Worm (Caenorhabditis elegans) whole organism, L3 larva: ENCODE data around the gene F10B5.3.

Source experiments
- R02D3.7 ChIP-seq: fragments of 150-350 bp; optimal IDR thresholded peaks from 2 replicates; lab custom pipeline; 2014; ENCODE audit warnings: missing biosample characterization, missing genetic modification characterization
- aly-2 ChIP-seq: fragments of 150-350 bp; optimal IDR thresholded peaks from 2 replicates; lab custom pipeline; 2014; ENCODE audit warnings: missing biosample characterization, missing genetic modification characterization
- ama-1 ChIP-seq: fragments of 150-350 bp; optimal IDR thresholded peaks from 2 replicates; lab custom pipeline; 2018
- ceh-16 ChIP-seq: sonication (generic microtip); optimal IDR thresholded peaks from 2 replicates; lab custom pipeline; 2017; ENCODE audit warnings: missing biosample characterization, missing genetic modification characterization
- ceh-28 ChIP-seq: fragments of 150-350 bp; optimal IDR thresholded peaks from 2 replicates; lab custom pipeline; 2014; ENCODE audit warnings: missing biosample characterization, missing genetic modification reagents, missing genetic modification characterization
- ceh-82 ChIP-seq: fragments of 150-350 bp; optimal IDR thresholded peaks from 2 replicates; lab custom pipeline; 2014; ENCODE audit warnings: missing biosample characterization, missing genetic modification characterization
- ceh-9 ChIP-seq: sonication (generic microtip); optimal IDR thresholded peaks from 2 replicates; lab custom pipeline; 2018; ENCODE audit warnings: missing biosample characterization, missing genetic modification characterization
- daf-12 ChIP-seq: fragments of 150-350 bp; optimal IDR thresholded peaks from 2 replicates; lab custom pipeline; 2014; ENCODE audit warnings: missing biosample characterization, missing genetic modification reagents, missing genetic modification characterization
- egl-5 ChIP-seq: fragments of 150-350 bp; optimal IDR thresholded peaks from 2 replicates; lab custom pipeline; 2017; ENCODE audit warnings: missing biosample characterization, missing genetic modification reagents, missing genetic modification characterization, inconsistent platforms
- elt-1 ChIP-seq: fragments of 150-350 bp; optimal IDR thresholded peaks from 2 replicates; lab custom pipeline; 2014; ENCODE audit warnings: missing biosample characterization, missing genetic modification characterization
- elt-3 ChIP-seq, 3 experiments: fragments of 150-350 bp in 1 of 3; sonication (generic microtip) in 2 of 3; optimal IDR thresholded peaks; 2 replicates in 2 of 3; 4 replicates in 1 of 3; lab custom pipeline; 2014 to 2017; ENCODE audit warnings: missing biosample characterization in 3 of 3, missing genetic modification characterization in 3 of 3
- fkh-10 ChIP-seq: sonication (generic microtip); optimal IDR thresholded peaks from 2 replicates; lab custom pipeline; 2017; ENCODE audit warnings: missing biosample characterization, missing genetic modification reagents, missing genetic modification characterization
- fkh-2 ChIP-seq: fragments of 150-350 bp; optimal IDR thresholded peaks from 2 replicates; lab custom pipeline; 2014; ENCODE audit warnings: missing biosample characterization, missing genetic modification reagents, missing genetic modification characterization
- fos-1 ChIP-seq: fragments of 150-350 bp; optimal IDR thresholded peaks from 2 replicates; lab custom pipeline; 2014; ENCODE audit warnings: missing biosample characterization, missing genetic modification characterization
- jun-1 ChIP-seq: fragments of 150-350 bp; optimal IDR thresholded peaks from 2 replicates; lab custom pipeline; 2014; ENCODE audit warnings: missing biosample characterization, missing genetic modification reagents, missing genetic modification characterization
- lin-15B ChIP-seq: fragments of 150-350 bp; optimal IDR thresholded peaks from 2 replicates; lab custom pipeline; 2014; ENCODE audit warnings: missing biosample characterization, missing genetic modification characterization
- lin-39 ChIP-seq: fragments of 150-350 bp; optimal IDR thresholded peaks from 2 replicates; lab custom pipeline; 2018; ENCODE audit warnings: missing biosample characterization, missing genetic modification reagents, missing genetic modification characterization
- lsy-12 ChIP-seq: sonication (generic microtip); optimal IDR thresholded peaks from 2 replicates; lab custom pipeline; 2016; ENCODE audit warnings: mild to moderate bottlenecking, missing genetic modification characterization, missing compliant biosample characterization
- mdl-1 ChIP-seq: fragments of 150-350 bp; optimal IDR thresholded peaks from 2 replicates; lab custom pipeline; 2014; ENCODE audit warnings: missing biosample characterization, missing genetic modification characterization
- nfya-1 ChIP-seq: sonication (generic microtip); optimal IDR thresholded peaks from 2 replicates; lab custom pipeline; 2017; ENCODE audit warnings: missing genetic modification characterization, mild to moderate bottlenecking, missing compliant biosample characterization, antibody characterized with exemption, moderate library complexity; ENCODE audit not compliant: insufficient read depth
- nhr-11 ChIP-seq: fragments of 150-350 bp; optimal IDR thresholded peaks from 2 replicates; lab custom pipeline; 2014; ENCODE audit warnings: missing biosample characterization, missing genetic modification characterization
- nhr-12 ChIP-seq: fragments of 150-350 bp; optimal IDR thresholded peaks from 2 replicates; lab custom pipeline; 2014; ENCODE audit warnings: missing biosample characterization, missing genetic modification characterization
- nhr-23 ChIP-seq: fragments of 150-350 bp; optimal IDR thresholded peaks from 2 replicates; lab custom pipeline; 2014; ENCODE audit warnings: missing biosample characterization, missing genetic modification reagents, missing genetic modification characterization
- nhr-25 ChIP-seq: sonication (generic microtip); optimal IDR thresholded peaks from 2 replicates; lab custom pipeline; 2017; ENCODE audit warnings: missing biosample characterization, missing genetic modification characterization
- nhr-43 ChIP-seq: sonication (generic microtip); optimal IDR thresholded peaks from 2 replicates; lab custom pipeline; 2016; ENCODE audit warnings: mild to moderate bottlenecking, missing genetic modification characterization, missing compliant biosample characterization; ENCODE audit not compliant: poor library complexity, severe bottlenecking
- nhr-67 ChIP-seq: fragments of 150-350 bp; optimal IDR thresholded peaks from 2 replicates; lab custom pipeline; 2014; ENCODE audit warnings: missing biosample characterization, missing genetic modification characterization
- nhr-76 ChIP-seq: fragments of 150-350 bp; sonication (generic microtip); optimal IDR thresholded peaks from 5 replicates; lab custom pipeline; 2014; ENCODE audit warnings: missing biosample characterization, missing genetic modification characterization
- nhr-77 ChIP-seq: fragments of 150-350 bp; optimal IDR thresholded peaks from 2 replicates; lab custom pipeline; 2014; ENCODE audit warnings: missing biosample characterization, missing genetic modification characterization
- pha-4 ChIP-seq: fragments of 150-350 bp; optimal IDR thresholded peaks from 2 replicates; lab custom pipeline; 2014; ENCODE audit warnings: missing biosample characterization, missing genetic modification reagents, missing genetic modification characterization
- pqm-1 ChIP-seq: fragments of 150-350 bp; optimal IDR thresholded peaks from 2 replicates; lab custom pipeline; 2017; ENCODE audit warnings: missing biosample characterization, missing genetic modification characterization, inconsistent platforms
- skn-1 ChIP-seq: fragments of 150-350 bp; optimal IDR thresholded peaks from 2 replicates; lab custom pipeline; 2014; ENCODE audit warnings: missing biosample characterization, missing genetic modification characterization
- tbx-2 ChIP-seq: sonication (generic microtip); optimal IDR thresholded peaks from 2 replicates; lab custom pipeline; 2016; ENCODE audit warnings: mild to moderate bottlenecking, missing genetic modification characterization, missing compliant biosample characterization
- unc-39 ChIP-seq: sonication (generic microtip); optimal IDR thresholded peaks from 4 replicates; lab custom pipeline; 2017; ENCODE audit warnings: missing biosample characterization, missing genetic modification characterization
- unc-62 ChIP-seq: fragments of 150-350 bp; sonication (generic microtip); optimal IDR thresholded peaks from 4 replicates; lab custom pipeline; 2014; ENCODE audit warnings: missing biosample characterization, missing genetic modification reagents, missing genetic modification characterization
- zag-1 ChIP-seq: fragments of 150-350 bp; optimal IDR thresholded peaks from 2 replicates; lab custom pipeline; 2014; ENCODE audit warnings: missing biosample characterization, missing genetic modification characterization
- ztf-4 ChIP-seq: fragments of 150-350 bp; optimal IDR thresholded peaks from 2 replicates; lab custom pipeline; 2014; ENCODE audit warnings: missing biosample characterization, missing genetic modification characterization

F10B5.3 gene

DNA sequence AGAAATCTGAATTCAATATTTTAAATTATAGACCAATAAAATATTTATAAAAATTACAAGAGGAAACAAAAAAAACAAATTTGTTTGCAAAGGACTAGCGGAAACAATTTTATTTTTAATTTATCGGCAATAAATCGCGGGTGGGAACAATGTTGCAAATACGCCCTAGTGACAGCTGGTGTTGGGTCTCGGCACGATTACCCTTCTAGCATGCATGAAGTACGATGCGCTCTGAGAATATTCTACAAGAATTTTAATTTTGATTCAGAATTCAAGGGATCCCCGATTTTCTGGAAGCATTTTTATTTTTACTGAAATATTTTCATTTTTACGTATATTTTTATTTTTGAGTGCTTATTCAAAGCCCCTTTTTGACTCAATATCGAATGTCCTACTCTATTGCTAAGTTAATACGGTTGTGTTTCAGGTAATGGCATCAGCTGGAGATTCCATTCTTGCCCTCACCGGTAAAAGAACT is 35.2 kb upstream of the F10B5.3 start, which contains the start of the genes mig-5 and cct-1 (continued):
- TF ChIP-seq nhr-77 (tag; lab: Kevin White, UChicago) = peak; percentile 93
- peak; percentile 86 for TF ChIP-seq unc-62
- peak; percentile 95 for TF ChIP-seq R02D3.7
- TF ChIP-seq nhr-43 (tag; lab: Kevin White, UChicago) = peak; percentile 98
- TF ChIP-seq nfya-1 (tag; lab: Kevin White, UChicago) = peak; percentile 99
- TF ChIP-seq pqm-1 (tag; lab: Kevin White, UChicago) = peak; percentile 92
- no peak for TF ChIP-seq fkh-2 (tag; lab: Kevin White, UChicago)
- peak; percentile 86 for TF ChIP-seq elt-1 (tag; lab: Kevin White, UChicago)
- TF ChIP-seq nhr-67 (tag; lab: Kevin White, UChicago) = no peak
- TF ChIP-seq nhr-12 (tag; lab: Kevin White, UChicago) = no peak
- TF ChIP-seq zag-1 (tag; lab: Kevin White, UChicago) = peak; percentile 81
- peak; percentile 96 for TF ChIP-seq lsy-12 (tag; lab: Kevin White, UChicago)
- TF ChIP-seq jun-1 (tag; lab: Kevin White, UChicago) = peak; percentile 95
- TF ChIP-seq ceh-16 (tag; lab: Kevin White, UChicago) = peak; percentile 48
- peak; percentile 30 for TF ChIP-seq daf-12 (tag; lab: Kevin White, UChicago)
- TF ChIP-seq fkh-10 (GFP tag; lab: Kevin White, UChicago) = peak; percentile 91
- peak; percentile 94 for TF ChIP-seq nhr-25 (tag; lab: Kevin White, UChicago)
- TF ChIP-seq skn-1 = peak; percentile 96
- TF ChIP-seq ceh-9 (tag; lab: Kevin White, UChicago) = no peak
- TF ChIP-seq nhr-76 (tag; lab: Kevin White, UChicago) = peak; percentile 35
- peak; percentile 94 for TF ChIP-seq ceh-28 (tag; lab: Kevin White, UChicago)

ce11 chrII:8181437-8181836 is 31.6 kb upstream of the F10B5.3 start, which contains the start of gene dylt-3:
dylt-3 (plus strand) TSS chrII:8181737.
- TF ChIP-seq nhr-23 (tag; lab: Kevin White, UChicago) (no peak), elt-3 (tag; optimal IDR thresholded peaks at IDR 0.05; lab: Kevin White, UChicago) (no peak), aly-2 (tag; lab: Kevin White, UChicago) (no peak), jun-1 (tag; lab: Kevin White, UChicago) (no peak), nhr-43 (tag; lab: Kevin White, UChicago) (no peak), lin-15B (tag; lab: Kevin White, UChicago) (no peak), lin-39 (no peak), lsy-12 (tag; lab: Kevin White, UChicago) (no peak), ceh-28 (tag; lab: Kevin White, UChicago) (no peak), unc-39 (no peak), ama-1 (lab: Kevin White, UChicago) (no peak)

DNA sequence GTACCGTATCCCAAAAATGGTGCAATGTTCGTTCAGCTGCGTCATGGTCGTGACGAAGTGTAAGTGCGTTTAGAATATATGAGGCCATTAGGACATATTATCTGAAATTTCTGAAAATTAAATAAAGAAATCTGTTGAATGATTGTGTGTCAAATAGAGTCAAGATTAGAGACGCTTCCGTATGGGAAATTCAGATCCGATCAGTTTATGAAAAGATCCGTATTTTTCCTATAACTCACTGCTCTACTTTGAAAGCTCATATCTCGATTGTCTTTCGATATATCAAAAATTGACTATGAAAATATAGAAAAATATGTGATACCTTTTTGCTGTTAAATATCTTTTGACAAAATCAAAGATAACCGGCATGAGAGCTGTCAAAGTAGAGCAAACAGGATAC is 30.5 kb upstream of the F10B5.3 start, which contains the start of gene T05C12.4:
Gene T05C12.4 (minus strand): TSS at position 101 of the 400 bp plus-strand sequence.
- TF ChIP-seq lin-15B (tag; lab: Kevin White, UChicago) (no peak), ztf-4 (tag; lab: Kevin White, UChicago) (no peak), nhr-11 (tag; lab: Kevin White, UChicago) (no peak), fkh-2 (tag; lab: Kevin White, UChicago) (no peak), egl-5 (no peak), fos-1 (tag; lab: Kevin White, UChicago) (no peak), nhr-67 (tag; lab: Kevin White, UChicago) (no peak)

DNA sequence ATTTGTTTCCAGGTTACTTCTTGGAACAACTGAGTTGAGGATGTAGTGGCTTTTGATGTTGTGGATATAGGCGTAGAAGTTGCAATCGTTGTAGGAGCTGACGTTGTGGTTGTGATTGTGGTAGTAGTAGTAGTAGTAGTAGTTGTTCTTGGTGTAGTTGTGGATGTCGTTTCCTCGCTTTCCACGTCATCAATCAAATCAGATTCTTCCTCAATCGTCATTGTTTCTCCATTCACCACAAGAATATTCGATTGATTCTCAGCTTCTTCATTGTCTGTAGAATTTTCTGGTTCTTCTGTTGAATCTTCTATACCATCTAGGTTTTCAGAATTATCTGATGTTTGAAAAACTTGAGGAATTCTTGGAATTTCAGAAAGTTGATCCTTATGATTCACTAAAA is 28.8 kb upstream of the F10B5.3 start:
- TF ChIP-seq tbx-2 (tag; lab: Kevin White, UChicago) (no peak), ama-1 (lab: Kevin White, UChicago) (no peak), pha-4 (tag; lab: Kevin White, UChicago) (no peak), mdl-1 (tag; lab: Kevin White, UChicago) (no peak), fos-1 (tag; lab: Kevin White, UChicago) (no peak), ceh-82 (tag; lab: Kevin White, UChicago) (no peak), nhr-12 (tag; lab: Kevin White, UChicago) (no peak), nhr-76 (tag; lab: Kevin White, UChicago) (no peak)
